Worm (Caenorhabditis elegans) whole organism, mixed stage, embryonic: ENCODE data around the gene sqv-8.

Experiments
- M03D4.4 ChIP-seq: sonication (generic microtip); optimal IDR thresholded peaks from 2 replicates; lab custom pipeline; 2017; ENCODE audit warnings: mild to moderate bottlenecking, missing genetic modification characterization, missing compliant biosample characterization
- bed-3 ChIP-seq: fragments of 200-800 bp; sonication (Bioruptor generic); optimal IDR thresholded peaks from 3 replicates; lab custom pipeline; 2018; ENCODE audit warnings: mild to moderate bottlenecking, missing genetic modification characterization, moderate library complexity, missing compliant biosample characterization
- blmp-1 ChIP-seq: fragments of 150-350 bp; optimal IDR thresholded peaks from 2 replicates; lab custom pipeline; 2014; ENCODE audit warnings: missing biosample characterization, missing genetic modification characterization
- ceh-39 ChIP-seq: fragments of 150-350 bp; optimal IDR thresholded peaks from 2 replicates; lab custom pipeline; 2014; ENCODE audit warnings: missing biosample characterization, missing genetic modification characterization
- ces-1 ChIP-seq: fragments of 150-350 bp; optimal IDR thresholded peaks from 2 replicates; lab custom pipeline; 2014; ENCODE audit warnings: missing biosample characterization, missing genetic modification reagents, missing genetic modification characterization
- cnd-1 ChIP-seq: fragments of 200-800 bp; sonication (Bioruptor generic); optimal IDR thresholded peaks from 2 replicates; lab custom pipeline; 2018; ENCODE audit warnings: mild to moderate bottlenecking, missing genetic modification characterization, missing compliant biosample characterization
- drap-1 ChIP-seq: fragments of 200-800 bp; sonication (Bioruptor generic); optimal IDR thresholded peaks from 3 replicates; lab custom pipeline; 2018; ENCODE audit warnings: mild to moderate bottlenecking, missing genetic modification characterization, missing compliant biosample characterization
- elt-1 ChIP-seq: sonication (generic microtip); optimal IDR thresholded peaks from 2 replicates; lab custom pipeline; 2017; ENCODE audit warnings: missing genetic modification characterization, mild to moderate bottlenecking, missing compliant biosample characterization, antibody characterized with exemption, moderate library complexity, borderline replicate concordance; ENCODE audit not compliant: insufficient read depth
- flh-1 ChIP-seq: fragments of 200-800 bp; sonication (Bioruptor generic); optimal IDR thresholded peaks from 2 replicates; lab custom pipeline; 2018; ENCODE audit warnings: mild to moderate bottlenecking, missing genetic modification characterization, moderate library complexity, missing compliant biosample characterization
- ham-2 ChIP-seq: fragments of 200-800 bp; sonication (Bioruptor generic); optimal IDR thresholded peaks from 2 replicates; lab custom pipeline; 2018; ENCODE audit warnings: mild to moderate bottlenecking, missing genetic modification characterization, missing compliant biosample characterization
- hlh-1 ChIP-seq: fragments of 150-350 bp; optimal IDR thresholded peaks from 2 replicates; lab custom pipeline; 2014; ENCODE audit warnings: missing biosample characterization, missing genetic modification reagents, missing genetic modification characterization
- lin-13 ChIP-seq: fragments of 150-350 bp; optimal IDR thresholded peaks from 2 replicates; lab custom pipeline; 2014; ENCODE audit warnings: missing biosample characterization, missing genetic modification characterization
- lin-32 ChIP-seq: fragments of 200-800 bp; sonication (Bioruptor generic); optimal IDR thresholded peaks from 2 replicates; lab custom pipeline; 2018; ENCODE audit warnings: mild to moderate bottlenecking, missing genetic modification characterization, missing compliant biosample characterization
- lsy-2 ChIP-seq: fragments of 150-350 bp; optimal IDR thresholded peaks from 2 replicates; lab custom pipeline; 2014; ENCODE audit warnings: missing biosample characterization, missing genetic modification characterization
- mab-5 ChIP-seq: fragments of 150-350 bp; optimal IDR thresholded peaks from 2 replicates; lab custom pipeline; 2014; ENCODE audit warnings: missing biosample characterization, missing genetic modification characterization
- mep-1 ChIP-seq: fragments of 150-350 bp; optimal IDR thresholded peaks from 2 replicates; lab custom pipeline; 2017; ENCODE audit warnings: missing biosample characterization, missing genetic modification reagents, missing genetic modification characterization, inconsistent platforms
- mls-2 ChIP-seq: sonication (generic microtip); optimal IDR thresholded peaks from 2 replicates; lab custom pipeline; 2016; ENCODE audit warnings: mild to moderate bottlenecking, missing genetic modification characterization, moderate library complexity, missing compliant biosample characterization
- nhr-12 ChIP-seq: fragments of 150-350 bp; optimal IDR thresholded peaks from 2 replicates; lab custom pipeline; 2014; ENCODE audit warnings: missing biosample characterization, missing genetic modification characterization
- nhr-237 ChIP-seq: fragments of 150-350 bp; optimal IDR thresholded peaks from 2 replicates; lab custom pipeline; 2014; ENCODE audit warnings: missing biosample characterization, missing genetic modification characterization
- nhr-28 ChIP-seq: fragments of 150-350 bp; optimal IDR thresholded peaks from 2 replicates; lab custom pipeline; 2014; ENCODE audit warnings: missing biosample characterization, missing genetic modification characterization
- nhr-76 ChIP-seq: sonication (generic microtip); optimal IDR thresholded peaks from 2 replicates; lab custom pipeline; 2017; ENCODE audit warnings: missing biosample characterization, missing genetic modification characterization
- pha-4 ChIP-seq: fragments of 150-350 bp; optimal IDR thresholded peaks from 2 replicates; lab custom pipeline; 2018; ENCODE audit warnings: missing biosample characterization, missing genetic modification reagents, missing genetic modification characterization
- sem-2 ChIP-seq: fragments of 200-800 bp; sonication (Bioruptor generic); optimal IDR thresholded peaks from 2 replicates; lab custom pipeline; 2018; ENCODE audit warnings: mild to moderate bottlenecking, missing genetic modification characterization, missing compliant biosample characterization
- snpc-4 ChIP-seq: fragments of 150-350 bp; optimal IDR thresholded peaks from 2 replicates; lab custom pipeline; 2014; ENCODE audit warnings: missing biosample characterization, missing genetic modification characterization
- sptf-1 ChIP-seq: sonication (generic microtip); optimal IDR thresholded peaks from 2 replicates; lab custom pipeline; 2017; ENCODE audit warnings: mild to moderate bottlenecking, missing genetic modification characterization, moderate library complexity, missing compliant biosample characterization
- tbx-8 ChIP-seq: fragments of 200-800 bp; sonication (Bioruptor generic); optimal IDR thresholded peaks from 2 replicates; lab custom pipeline; 2018; ENCODE audit warnings: mild to moderate bottlenecking, missing genetic modification characterization, moderate library complexity, missing compliant biosample characterization
- unc-120 ChIP-seq: sonication (generic microtip); optimal IDR thresholded peaks from 2 replicates; lab custom pipeline; 2017; ENCODE audit warnings: missing genetic modification characterization, missing compliant biosample characterization; ENCODE audit not compliant: poor library complexity, severe bottlenecking
- unc-39 ChIP-seq: fragments of 150-350 bp; optimal IDR thresholded peaks from 2 replicates; lab custom pipeline; 2014; ENCODE audit warnings: missing biosample characterization, missing genetic modification characterization
- unc-62 ChIP-seq: fragments of 150-350 bp; optimal IDR thresholded peaks from 2 replicates; lab custom pipeline; 2014; ENCODE audit warnings: missing biosample characterization, missing genetic modification reagents, missing genetic modification characterization
- zip-8 ChIP-seq: fragments of 150-350 bp; optimal IDR thresholded peaks from 2 replicates; lab custom pipeline; 2014; ENCODE audit warnings: missing biosample characterization, missing genetic modification characterization
- ztf-11 ChIP-seq: fragments of 150-350 bp; optimal IDR thresholded peaks from 2 replicates; lab custom pipeline; 2014; ENCODE audit warnings: missing biosample characterization, missing genetic modification characterization

sqv-8 gene

DNA sequence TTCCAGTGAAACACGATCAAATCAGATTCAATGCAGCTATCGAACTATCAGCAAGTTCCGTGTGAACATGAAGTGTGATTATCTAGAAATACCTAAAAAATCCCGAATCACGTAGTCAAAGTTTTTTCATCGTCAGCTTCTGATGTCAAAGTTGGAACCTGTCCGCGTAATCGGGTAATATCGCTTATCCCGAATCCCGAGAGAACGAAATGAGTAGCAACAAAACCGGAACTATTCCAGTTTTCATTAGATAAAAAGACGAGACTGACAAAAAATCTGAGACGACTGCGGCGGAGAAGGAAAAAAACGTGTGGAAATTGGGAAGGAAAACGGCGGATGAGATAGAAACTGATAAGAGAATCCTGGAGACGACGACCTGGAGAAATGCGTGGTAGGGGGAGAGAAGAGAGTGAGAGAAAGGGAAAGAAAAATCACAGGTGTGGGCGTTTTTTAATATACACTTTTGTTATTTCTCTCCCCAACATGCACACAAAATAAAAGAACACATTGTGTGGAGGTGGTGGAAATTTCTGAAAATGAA lies 26.7 kb upstream of the sqv-8 start:
- TF ChIP-seq elt-1 (peak; percentile 26), nhr-76 (tag; lab: Kevin White, UChicago) (no peak)

DNA sequence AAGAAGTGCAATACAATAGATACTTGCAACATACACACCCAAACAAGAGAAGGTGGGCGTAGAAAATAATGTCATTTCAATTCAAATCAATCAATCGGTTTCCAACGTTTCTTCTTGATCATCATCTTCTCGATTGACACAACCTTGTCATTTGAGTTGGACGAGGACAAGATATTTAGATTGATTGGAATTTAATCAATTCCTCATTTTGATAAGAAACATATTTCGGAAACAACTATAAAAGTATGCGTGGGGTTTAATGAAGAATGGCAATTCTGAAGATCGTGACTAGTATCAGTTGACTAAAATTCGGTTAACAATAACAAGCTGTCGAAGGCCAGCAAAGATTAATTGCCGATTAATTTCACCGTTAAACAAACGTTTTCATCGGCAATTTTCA lies 26.2 kb upstream of the sqv-8 start:
- TF ChIP-seq tbx-8 (GFP tag; lab: Kevin White, UChicago) (no peak), unc-62 (peak; percentile 60), elt-1 (no peak), sptf-1 (tag; lab: Kevin White, UChicago) (no peak), pha-4 (tag; lab: Kevin White, UChicago) (no peak), ham-2 (GFP tag; lab: Kevin White, UChicago) (no peak), ces-1 (no peak)

DNA sequence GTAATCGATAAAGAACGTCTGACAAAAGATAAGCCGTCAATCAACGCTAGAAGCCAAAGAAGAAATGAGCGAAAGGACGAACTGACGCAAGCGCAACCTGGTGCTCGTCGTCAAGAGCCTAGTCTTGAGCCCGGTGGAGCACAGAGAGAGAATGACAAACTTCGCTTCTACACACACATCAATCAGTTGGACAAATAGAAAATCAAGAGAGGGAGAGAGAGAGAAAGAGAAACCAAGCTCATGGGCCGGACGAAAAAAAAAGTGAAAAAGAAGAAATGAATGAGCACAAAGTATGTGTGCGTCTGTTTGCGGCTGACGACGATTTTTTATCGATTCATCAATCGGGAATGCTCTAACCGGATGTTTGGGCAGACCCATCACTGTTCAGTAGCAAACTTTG lies 25.7 kb upstream of the sqv-8 start:
- no peak for TF ChIP-seq elt-1
- no peak for TF ChIP-seq sem-2
- TF ChIP-seq unc-120 (tag; lab: Kevin White, UChicago): peak; percentile 39
- TF ChIP-seq hlh-1 (tag; lab: Kevin White, UChicago): peak; percentile 67
- TF ChIP-seq mls-2: no peak
- peak; percentile 90 for TF ChIP-seq unc-62
- TF ChIP-seq nhr-28 (tag; lab: Kevin White, UChicago): no peak

DNA sequence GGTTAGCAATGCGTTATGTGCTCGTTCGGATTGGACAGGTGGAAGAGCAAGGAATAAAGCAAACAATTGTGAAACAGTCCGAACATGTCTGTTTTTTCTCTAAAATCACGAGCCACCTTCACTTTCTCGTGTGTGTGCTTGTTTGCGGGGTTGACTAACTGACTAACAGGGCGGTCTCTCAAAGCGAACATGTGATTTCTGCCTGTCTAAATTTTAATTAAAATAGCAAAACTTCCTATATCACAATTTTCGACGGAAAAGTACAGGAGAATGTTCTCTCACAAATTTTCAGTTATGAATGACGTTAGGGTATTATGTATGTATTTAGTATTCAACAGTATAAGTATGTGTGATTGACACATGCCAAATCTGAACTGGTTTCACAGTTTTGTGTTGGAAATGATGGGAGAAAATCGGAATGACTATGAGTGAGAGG lies 24.8 kb upstream of the sqv-8 start:
- TF ChIP-seq bed-3 (GFP tag; lab: Kevin White, UChicago) (no peak), snpc-4 (tag; lab: Kevin White, UChicago) (no peak), mab-5 (no peak), drap-1 (no peak), unc-62 (no peak), unc-39 (tag; lab: Kevin White, UChicago) (no peak), mls-2 (no peak), ztf-11 (tag; lab: Kevin White, UChicago) (no peak), nhr-76 (tag; lab: Kevin White, UChicago) (no peak), pha-4 (tag; lab: Kevin White, UChicago) (no peak), nhr-12 (tag; lab: Kevin White, UChicago) (no peak), M03D4.4 (tag; lab: Kevin White, UChicago) (no peak), lsy-2 (tag; lab: Kevin White, UChicago) (no peak), nhr-28 (tag; lab: Kevin White, UChicago) (no peak), zip-8 (tag; lab: Kevin White, UChicago) (no peak), sptf-1 (tag; lab: Kevin White, UChicago) (no peak), nhr-237 (tag; lab: Kevin White, UChicago) (no peak), unc-120 (tag; lab: Kevin White, UChicago) (no peak)

DNA sequence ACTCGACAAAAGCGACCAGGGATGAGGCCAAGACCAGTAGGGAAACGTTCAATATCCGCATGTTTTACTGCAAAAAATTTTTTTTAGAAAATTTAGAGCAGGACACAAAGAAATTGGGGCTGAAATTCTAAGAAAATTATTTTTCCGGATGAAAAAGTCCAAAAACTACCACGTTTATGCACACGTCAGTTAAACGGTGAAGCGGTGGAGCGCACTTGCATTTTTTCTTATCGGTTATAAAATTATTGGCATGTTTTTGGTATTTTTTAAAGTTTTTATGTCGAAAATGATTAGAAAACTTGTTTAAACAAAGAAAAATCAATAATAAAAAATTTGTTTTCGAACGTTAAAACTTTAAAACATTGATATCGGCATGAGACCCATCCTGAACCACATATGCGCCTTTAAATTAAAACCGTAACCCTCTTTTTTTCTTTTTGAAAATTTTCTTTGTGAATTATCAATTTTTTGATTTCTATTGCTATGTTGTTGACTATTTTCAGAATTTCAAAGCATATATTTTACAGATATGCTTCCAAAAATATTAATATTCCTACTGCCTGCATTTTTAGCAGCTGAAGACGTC lies 22.6 kb upstream of the sqv-8 start, which contains the start of the genes dnj-20 and ZK1307.8:
Gene dnj-20 (minus strand): TSS at position 67 of the 586 bp plus-strand sequence.
Gene ZK1307.8 (plus strand): TSS at position 504 of the 586 bp plus-strand sequence.
- TF ChIP-seq lin-13 (tag; lab: Kevin White, UChicago) (no peak), mep-1 (peak; percentile 8), ces-1 (peak; percentile 10), unc-62 (no peak)

DNA sequence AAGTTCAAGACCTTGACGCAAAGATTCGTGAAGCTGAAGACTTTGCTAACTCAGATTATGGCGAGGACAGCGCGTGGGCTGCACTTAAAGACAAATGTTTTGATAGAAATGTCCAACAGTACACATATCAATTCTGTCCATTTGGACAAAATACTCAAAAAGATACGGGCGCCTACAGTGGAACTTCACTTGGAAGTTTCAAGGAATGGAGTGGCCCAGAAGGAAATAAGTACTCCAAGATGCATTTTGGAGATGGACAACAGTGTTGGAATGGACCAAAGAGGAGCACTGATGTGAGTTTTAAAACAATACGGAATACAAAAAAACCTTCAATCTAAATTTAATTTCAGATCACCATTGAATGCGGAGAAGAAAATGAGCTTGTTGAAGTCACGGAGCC lies 20.8 kb upstream of the sqv-8 start:
- TF ChIP-seq zip-8 (tag; lab: Kevin White, UChicago) (no peak), pha-4 (tag; lab: Kevin White, UChicago) (no peak), lin-32 (no peak), nhr-12 (tag; lab: Kevin White, UChicago) (no peak), elt-1 (no peak), unc-39 (tag; lab: Kevin White, UChicago) (no peak), blmp-1 (tag; lab: Kevin White, UChicago) (no peak), flh-1 (GFP tag; lab: Kevin White, UChicago) (no peak), nhr-28 (tag; lab: Kevin White, UChicago) (no peak), lin-13 (tag; lab: Kevin White, UChicago) (no peak), cnd-1 (no peak), nhr-76 (tag; lab: Kevin White, UChicago) (no peak), tbx-8 (GFP tag; lab: Kevin White, UChicago) (no peak), ztf-11 (tag; lab: Kevin White, UChicago) (no peak), ceh-39 (tag; lab: Kevin White, UChicago) (no peak)
